Worm (Caenorhabditis elegans): ENCODE data around the gene F02D10.3.
"Not testable (repeated sequence)": the region's sequence is repeated elsewhere in the genome, so short reads cannot be mapped to it uniquely, and the experiment has no call there.

F02D10.3 gene

DNA sequence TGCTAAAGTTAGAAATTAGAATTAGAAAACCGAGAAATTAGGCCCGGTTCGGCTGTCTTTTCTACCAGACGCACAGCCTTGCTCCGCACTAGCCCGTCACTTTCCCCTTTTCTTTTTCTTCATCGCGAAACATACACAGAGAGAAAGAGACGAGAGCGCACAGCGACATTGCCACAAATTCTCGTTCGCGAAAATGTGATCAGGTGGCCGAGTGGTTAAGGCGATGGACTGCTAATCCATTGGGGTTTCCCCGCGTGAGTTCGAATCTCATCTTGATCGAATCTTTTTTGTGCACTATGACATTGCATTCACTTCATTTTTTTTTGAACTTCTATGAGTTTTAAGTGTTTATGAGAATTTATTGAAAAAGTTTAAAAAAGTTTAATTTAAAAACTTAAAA, 20.0 kb downstream of the F02D10.3 start:
- TF ChIP-seq skn-1 (tag; optimal IDR thresholded peaks at IDR 0.05) (peak; percentile 15), lin-15B (tag; optimal IDR thresholded peaks at IDR 0.05) (no peak), lsy-12 (tag; optimal IDR thresholded peaks at IDR 0.05) (peak; percentile 44), snpc-4 (tag; optimal IDR thresholded peaks at IDR 0.05) (no peak), daf-12 (tag; optimal IDR thresholded peaks at IDR 0.05) (no peak), nhr-237 (tag; optimal IDR thresholded peaks at IDR 0.05) (no peak), nhr-23 (tag; optimal IDR thresholded peaks at IDR 0.05) (peak; percentile 27), tbx-2 (tag; optimal IDR thresholded peaks at IDR 0.05) (peak; percentile 44), nhr-28 (tag; optimal IDR thresholded peaks at IDR 0.05) (no peak), ceh-82 (tag; optimal IDR thresholded peaks at IDR 0.05) (peak; percentile 44), elt-3 (tag; optimal IDR thresholded peaks at IDR 0.05) (no peak), nhr-77 (tag; optimal IDR thresholded peaks at IDR 0.05) (no peak), lin-39 (tag; optimal IDR thresholded peaks at IDR 0.05) (peak; percentile 33), ceh-28 (tag; optimal IDR thresholded peaks at IDR 0.05) (peak; percentile 21), hmg-11 (tag; optimal IDR thresholded peaks at IDR 0.05) (peak; percentile 26), elt-1 (tag; optimal IDR thresholded peaks at IDR 0.05) (no peak), elt-2 (tag; optimal IDR thresholded peaks at IDR 0.05) (peak; percentile 23), nhr-12 (tag; optimal IDR thresholded peaks at IDR 0.05) (no peak), mdl-1 (tag; optimal IDR thresholded peaks at IDR 0.05) (no peak), pqm-1 (tag; optimal IDR thresholded peaks at IDR 0.05) (no peak), nhr-43 (tag; optimal IDR thresholded peaks at IDR 0.05; ENCODE audit: poor library complexity, severe bottlenecking) (peak; percentile 17), egl-5 (tag; optimal IDR thresholded peaks at IDR 0.05) (no peak), nhr-76 (tag; optimal IDR thresholded peaks at IDR 0.05) (no peak), pha-4 (tag; optimal IDR thresholded peaks at IDR 0.05) (peak; percentile 54), ztf-4 (tag; optimal IDR thresholded peaks at IDR 0.05) (no peak)

DNA sequence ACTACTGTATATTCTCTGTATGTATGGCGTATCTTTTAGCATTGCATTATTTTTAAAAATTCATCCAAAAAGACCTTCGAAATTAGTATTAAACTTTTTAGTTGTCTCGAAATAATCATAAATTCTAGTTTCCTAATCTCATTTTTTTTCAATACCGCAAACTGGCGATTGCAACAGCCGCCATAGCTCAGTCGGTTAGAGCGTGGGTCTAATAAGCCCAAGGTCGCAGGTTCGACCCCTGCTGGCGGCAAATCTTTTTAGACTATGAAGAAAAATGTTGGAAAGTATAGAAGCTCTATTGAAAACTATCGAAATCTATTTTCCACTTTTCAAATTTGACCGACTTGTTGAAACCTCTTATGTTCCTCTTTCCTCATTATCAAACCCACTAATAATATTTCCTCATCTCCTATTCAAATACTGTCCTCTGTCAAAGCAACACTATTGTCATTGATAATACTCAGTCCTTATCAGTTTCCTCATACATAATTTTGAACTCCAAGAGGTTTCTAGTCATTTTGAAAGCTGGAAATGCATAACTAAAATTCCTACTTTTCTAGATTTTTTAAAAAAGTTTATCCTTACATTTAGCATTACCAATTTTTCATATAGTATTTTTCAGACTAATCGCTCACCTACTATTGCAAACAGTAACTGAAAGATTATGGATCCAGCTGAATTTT, 26.5 kb downstream of the F02D10.3 start, which contains the start of gene jmjd-3.3:
TSS of gene jmjd-3.3 (plus strand) at position 633 of the 683 bp plus-strand sequence.
- TF ChIP-seq zag-1 (tag; optimal IDR thresholded peaks at IDR 0.05), result no peak
- no peak for TF ChIP-seq fos-1 (tag; optimal IDR thresholded peaks at IDR 0.05)
- no peak for TF ChIP-seq aly-2 (tag; optimal IDR thresholded peaks at IDR 0.05)
- no peak for TF ChIP-seq ztf-11 (tag; optimal IDR thresholded peaks at IDR 0.05)
- no peak for TF ChIP-seq ceh-9 (tag; optimal IDR thresholded peaks at IDR 0.05)
- no peak for TF ChIP-seq egl-5 (tag; optimal IDR thresholded peaks at IDR 0.05)
- TF ChIP-seq ZK546.5 (tag; optimal IDR thresholded peaks at IDR 0.05), result no peak
- no peak for TF ChIP-seq jun-1 (tag; optimal IDR thresholded peaks at IDR 0.05)
- TF ChIP-seq lsy-12 (tag; optimal IDR thresholded peaks at IDR 0.05), result no peak
- no peak for TF ChIP-seq mdl-1 (tag; optimal IDR thresholded peaks at IDR 0.05)
- TF ChIP-seq unc-39 (tag; optimal IDR thresholded peaks at IDR 0.05), result no peak
- no peak for TF ChIP-seq nhr-237 (tag; optimal IDR thresholded peaks at IDR 0.05)
- no peak for TF ChIP-seq ceh-28 (tag; optimal IDR thresholded peaks at IDR 0.05)
- no peak for TF ChIP-seq nhr-67 (tag; optimal IDR thresholded peaks at IDR 0.05)
- TF ChIP-seq skn-1 (tag; optimal IDR thresholded peaks at IDR 0.05), result no peak
- TF ChIP-seq nhr-28 (tag; optimal IDR thresholded peaks at IDR 0.05), result no peak
- no peak for TF ChIP-seq elt-3 (tag; optimal IDR thresholded peaks at IDR 0.05)
- no peak for TF ChIP-seq elt-1 (tag; optimal IDR thresholded peaks at IDR 0.05)
- no peak for TF ChIP-seq pqm-1 (tag; optimal IDR thresholded peaks at IDR 0.05)

DNA sequence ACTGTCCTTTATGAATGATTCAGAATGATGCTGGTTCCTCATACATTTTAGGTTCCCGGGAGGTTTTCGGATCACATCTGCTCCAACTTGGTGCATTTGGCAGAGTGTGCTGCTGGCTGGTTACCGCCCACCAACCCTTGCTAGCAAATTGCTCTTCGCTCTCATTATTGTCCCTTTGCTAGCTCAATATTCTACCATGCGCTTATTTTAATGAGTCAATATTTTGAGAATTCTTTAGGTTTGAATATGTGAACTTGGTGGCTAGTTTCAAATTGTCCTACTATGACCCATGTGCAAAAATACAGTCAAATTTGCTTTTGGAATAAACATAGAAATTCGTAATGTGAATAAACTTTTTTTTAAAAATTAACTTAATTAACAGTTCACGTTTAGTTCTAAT, 27.3 kb downstream of the F02D10.3 start:
- TF ChIP-seq nhr-237 (tag; optimal IDR thresholded peaks at IDR 0.05), result no peak
- TF ChIP-seq lin-15B (tag; optimal IDR thresholded peaks at IDR 0.05), result no peak
- no peak for TF ChIP-seq daf-12 (tag; optimal IDR thresholded peaks at IDR 0.05)
- TF ChIP-seq pqm-1 (tag; optimal IDR thresholded peaks at IDR 0.05), result no peak
- no peak for TF ChIP-seq nhr-28 (tag; optimal IDR thresholded peaks at IDR 0.05)
- TF ChIP-seq ceh-16 (tag; optimal IDR thresholded peaks at IDR 0.05), result no peak
- no peak for TF ChIP-seq elt-2 (tag; optimal IDR thresholded peaks at IDR 0.05)
- no peak for TF ChIP-seq hmg-11 (tag; optimal IDR thresholded peaks at IDR 0.05)
- no peak for TF ChIP-seq zag-1 (tag; optimal IDR thresholded peaks at IDR 0.05)
- no peak for TF ChIP-seq ceh-82 (tag; optimal IDR thresholded peaks at IDR 0.05)
- TF ChIP-seq nhr-76 (tag; optimal IDR thresholded peaks at IDR 0.05), result no peak
- no peak for TF ChIP-seq nhr-67 (tag; optimal IDR thresholded peaks at IDR 0.05)
- TF ChIP-seq fkh-10 (GFP tag; optimal IDR thresholded peaks at IDR 0.05), result no peak

DNA sequence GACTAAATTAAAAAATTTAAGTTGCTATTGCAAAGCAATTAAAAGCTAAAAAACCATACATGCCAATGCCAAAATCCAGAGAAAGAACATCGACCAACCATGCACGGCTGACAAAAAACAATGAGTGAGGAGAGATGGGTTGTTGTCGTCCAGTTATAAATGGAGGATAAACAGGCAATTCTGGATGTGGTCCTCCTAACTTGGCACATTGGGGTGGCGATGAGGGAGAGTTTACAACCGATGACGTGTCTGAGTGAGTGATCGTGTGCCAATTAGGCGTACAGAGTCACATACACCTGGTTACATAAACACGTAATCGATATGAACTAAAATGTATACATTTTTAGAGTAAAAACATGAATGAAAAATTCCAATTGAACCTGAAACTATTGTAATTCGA, 31.0 kb downstream of the F02D10.3 start, which contains the start of gene C29F7.10:
TSS of gene C29F7.10 (minus strand) at position 101 of the 400 bp plus-strand sequence.
- not testable (repeated sequence) for TF ChIP-seq fos-1, mdl-1, daf-12 (tag; optimal IDR thresholded peaks at IDR 0.05)
